Worm (Caenorhabditis elegans) whole organism, L4 larva: ENCODE results near the gene nbet-1.

ENCODE experiments used
- D1046.2 ChIP-seq: fragments of 200-800 bp; sonication (Bioruptor generic); IDR thresholded peaks from 2 replicates; pipeline ENCODE4 v1.3.6; 2022; ENCODE audit warnings: missing genetic modification characterization, missing compliant biosample characterization
- F26F4.8 ChIP-seq: fragments of 200-800 bp; sonication (Bioruptor generic); conservative IDR thresholded peaks from 2 replicates; pipeline ENCODE4 v1.3.6; 2022; ENCODE audit warnings: missing genetic modification characterization, missing compliant biosample characterization
- F37D6.2 ChIP-seq: sonication (generic microtip); optimal IDR thresholded peaks from 2 replicates; lab custom pipeline; 2016; ENCODE audit warnings: mild to moderate bottlenecking, missing genetic modification characterization, missing compliant biosample characterization
- F44E2.7 ChIP-seq: fragments of 200-800 bp; sonication (Bioruptor generic); IDR thresholded peaks from 2 replicates; pipeline ENCODE4 v2.1.2; 2022; ENCODE audit warnings: missing genetic modification characterization, missing compliant biosample characterization
- R02D3.7 ChIP-seq: fragments of 150-350 bp; sonication (generic microtip); optimal IDR thresholded peaks from 3 replicates; lab custom pipeline; 2014; ENCODE audit warnings: missing biosample characterization, missing genetic modification characterization
- T26A8.4 ChIP-seq: fragments of 200-800 bp; sonication (Bioruptor generic); IDR thresholded peaks from 2 replicates; pipeline ENCODE4 v1.3.6; 2022; ENCODE audit warnings: missing genetic modification characterization, missing compliant biosample characterization
- Y105C5A.15 ChIP-seq: fragments of 200-800 bp; sonication (Bioruptor generic); IDR thresholded peaks from 2 replicates; pipeline ENCODE4 v1.3.6; 2022; ENCODE audit warnings: missing genetic modification characterization, missing compliant biosample characterization
- Y75B8A.6 ChIP-seq: fragments of 200-800 bp; sonication (Bioruptor generic); IDR thresholded peaks from 2 replicates; pipeline ENCODE4 v1.3.6; 2022; ENCODE audit warnings: missing genetic modification reagents, missing genetic modification characterization, missing compliant biosample characterization
- ZK546.5 ChIP-seq, 2 experiments: sonication (generic microtip); optimal IDR thresholded peaks; 2 replicates each; lab custom pipeline; 2017; ENCODE audit warnings: missing biosample characterization in 2 of 2, missing genetic modification characterization in 2 of 2
- ama-1 ChIP-seq: fragments of 150-350 bp; optimal IDR thresholded peaks from 2 replicates; lab custom pipeline; 2014; ENCODE audit warnings: inconsistent platforms, mixed read lengths
- attf-4 ChIP-seq: sonication (generic microtip); optimal IDR thresholded peaks from 3 replicates; lab custom pipeline; 2017; ENCODE audit warnings: missing biosample characterization, missing genetic modification characterization
- ceh-20 ChIP-seq: fragments of 200-800 bp; sonication (Bioruptor generic); IDR thresholded peaks from 2 replicates; pipeline ENCODE4 v1.3.6; 2022; ENCODE audit warnings: missing genetic modification reagents, missing genetic modification characterization, missing compliant biosample characterization
- ceh-28 ChIP-seq: fragments of 150-350 bp; optimal IDR thresholded peaks from 2 replicates; lab custom pipeline; 2014; ENCODE audit warnings: missing biosample characterization, missing genetic modification reagents, missing genetic modification characterization
- ceh-62 ChIP-seq: sonication (generic microtip); optimal IDR thresholded peaks from 2 replicates; lab custom pipeline; 2017; ENCODE audit warnings: missing biosample characterization, missing genetic modification characterization
- ceh-82 ChIP-seq: sonication (generic microtip); optimal IDR thresholded peaks from 2 replicates; lab custom pipeline; 2017; ENCODE audit warnings: missing biosample characterization, missing genetic modification characterization
- cey-2 ChIP-seq: sonication (generic microtip); optimal IDR thresholded peaks from 3 replicates; lab custom pipeline; 2017; ENCODE audit warnings: missing genetic modification characterization, mild to moderate bottlenecking, missing compliant biosample characterization, antibody characterized with exemption, borderline replicate concordance; ENCODE audit not compliant: insufficient read depth
- ctbp-1 ChIP-seq: fragments of 200-800 bp; sonication (Bioruptor generic); IDR thresholded peaks from 2 replicates; pipeline ENCODE4 v1.3.6; 2022; ENCODE audit warnings: missing genetic modification reagents, missing genetic modification characterization, missing compliant biosample characterization
- daf-16 ChIP-seq, 3 experiments: sonication (generic microtip); optimal IDR thresholded peaks; 2 replicates each; lab custom pipeline; 2016 to 2017; ENCODE audit warnings: missing genetic modification characterization in 3 of 3, missing genetic modification reagents in 3 of 3, mild to moderate bottlenecking in 2 of 3, missing compliant biosample characterization in 2 of 3, missing biosample characterization in 1 of 3, moderate library complexity in 1 of 3
- dmd-6 ChIP-seq: fragments of 200-800 bp; sonication (Bioruptor generic); IDR thresholded peaks from 2 replicates; pipeline ENCODE4 v1.3.6; 2022; ENCODE audit warnings: missing genetic modification reagents, missing genetic modification characterization, missing compliant biosample characterization
- duxl-1 ChIP-seq: sonication (generic microtip); optimal IDR thresholded peaks from 2 replicates; lab custom pipeline; 2016; ENCODE audit warnings: mild to moderate bottlenecking, missing genetic modification characterization, moderate library complexity, missing compliant biosample characterization; ENCODE audit not compliant: poor library complexity
- dve-1 ChIP-seq: sonication (generic microtip); optimal IDR thresholded peaks from 2 replicates; lab custom pipeline; 2017; ENCODE audit warnings: antibody characterized with exemption, mild to moderate bottlenecking, missing genetic modification characterization, missing compliant biosample characterization; ENCODE audit not compliant: insufficient read depth
- fkh-10 ChIP-seq: fragments of 150-350 bp; optimal IDR thresholded peaks from 2 replicates; lab custom pipeline; 2014; ENCODE audit warnings: missing biosample characterization, missing genetic modification reagents, missing genetic modification characterization
- fos-1 ChIP-seq: fragments of 150-350 bp; optimal IDR thresholded peaks from 2 replicates; lab custom pipeline; 2014; ENCODE audit warnings: missing biosample characterization, missing genetic modification characterization
- hif-1 ChIP-seq, 2 experiments: sonication (generic microtip); optimal IDR thresholded peaks; 2 replicates each; lab custom pipeline; 2016 to 2017; ENCODE audit warnings: missing compliant biosample characterization in 2 of 2, missing genetic modification characterization in 2 of 2, missing genetic modification reagents in 2 of 2, missing genotype in 2 of 2, mild to moderate bottlenecking in 1 of 2
- hmg-1.1 ChIP-seq: fragments of 200-800 bp; sonication (Bioruptor generic); IDR thresholded peaks from 2 replicates; pipeline ENCODE4 v1.3.6; 2022; ENCODE audit warnings: missing genetic modification reagents, missing genetic modification characterization, missing compliant biosample characterization
- jun-1 ChIP-seq: fragments of 150-350 bp; optimal IDR thresholded peaks from 2 replicates; lab custom pipeline; 2014; ENCODE audit warnings: missing biosample characterization, missing genetic modification reagents, missing genetic modification characterization
- lin-29 ChIP-seq: fragments of 200-800 bp; sonication (Bioruptor generic); IDR thresholded peaks from 2 replicates; pipeline ENCODE4 v1.3.6; 2022; ENCODE audit warnings: missing genetic modification reagents, missing genetic modification characterization, missing compliant biosample characterization
- lir-3 ChIP-seq: sonication (generic microtip); optimal IDR thresholded peaks from 2 replicates; lab custom pipeline; 2016; ENCODE audit warnings: mild to moderate bottlenecking, missing genetic modification characterization, missing compliant biosample characterization
- lsy-2 ChIP-seq, 2 experiments: fragments of 150-350 bp in 1 of 2; sonication (generic microtip) in 1 of 2; optimal IDR thresholded peaks; 2 replicates each; lab custom pipeline; 2014 to 2017; ENCODE audit warnings: missing biosample characterization in 2 of 2, missing genetic modification characterization in 2 of 2
- madf-5 ChIP-seq, 2 experiments: fragments of 200-800 bp; sonication (Bioruptor generic); IDR thresholded peaks; 2 replicates each; pipeline ENCODE4 v1.3.6; 2022; ENCODE audit warnings: missing compliant biosample characterization in 2 of 2, missing genetic modification characterization in 2 of 2
- madf-9 ChIP-seq: fragments of 200-800 bp; sonication (Bioruptor generic); conservative IDR thresholded peaks from 2 replicates; pipeline ENCODE4 v1.3.6; 2022; ENCODE audit warnings: missing genetic modification reagents, missing genetic modification characterization, missing compliant biosample characterization
- mep-1 ChIP-seq: fragments of 150-350 bp; sonication (generic microtip); optimal IDR thresholded peaks from 3 replicates; lab custom pipeline; 2014; ENCODE audit warnings: missing biosample characterization, missing genetic modification characterization
- mxl-2 ChIP-seq: fragments of 200-800 bp; sonication (Bioruptor generic); conservative IDR thresholded peaks from 2 replicates; pipeline ENCODE4 v1.3.6; 2022; ENCODE audit warnings: missing genetic modification reagents, missing genetic modification characterization, missing compliant biosample characterization
- nhr-111 ChIP-seq: fragments of 200-800 bp; sonication (Bioruptor generic); optimal IDR thresholded peaks from 2 replicates; lab custom pipeline; 2018; ENCODE audit warnings: mild to moderate bottlenecking, missing genetic modification characterization, missing compliant biosample characterization
- nhr-237 ChIP-seq: sonication (generic microtip); optimal IDR thresholded peaks from 2 replicates; lab custom pipeline; 2017; ENCODE audit warnings: missing biosample characterization, missing genetic modification characterization
- nhr-25 ChIP-seq: sonication (generic microtip); optimal IDR thresholded peaks from 2 replicates; lab custom pipeline; 2017; ENCODE audit warnings: missing genetic modification characterization, mild to moderate bottlenecking, missing compliant biosample characterization, antibody characterized with exemption, moderate library complexity, borderline replicate concordance; ENCODE audit not compliant: insufficient read depth
- nhr-28 ChIP-seq: fragments of 150-350 bp; optimal IDR thresholded peaks from 2 replicates; lab custom pipeline; 2014; ENCODE audit warnings: missing biosample characterization, missing genetic modification characterization
- nhr-42 ChIP-seq: fragments of 200-800 bp; sonication (Bioruptor generic); IDR thresholded peaks from 2 replicates; pipeline ENCODE4 v1.3.6; 2022; ENCODE audit warnings: missing genetic modification characterization, missing compliant biosample characterization
- pha-4 ChIP-seq, 2 experiments: fragments of 150-350 bp in 1 of 2; fragments of 200-800 bp in 1 of 2; sonication (Bioruptor generic) in 1 of 2; IDR thresholded peaks in 1 of 2; optimal IDR thresholded peaks in 1 of 2; 2 replicates each; pipeline versions ENCODE4 v1.3.6 to Lab custom; 2014 to 2022; ENCODE audit warnings: missing genetic modification characterization in 2 of 2, missing genetic modification reagents in 2 of 2, missing biosample characterization in 1 of 2, missing compliant biosample characterization in 1 of 2
- skn-1 ChIP-seq: fragments of 150-350 bp; optimal IDR thresholded peaks from 2 replicates; lab custom pipeline; 2014; ENCODE audit warnings: missing biosample characterization, missing genetic modification characterization
- snpc-1.2 ChIP-seq: fragments of 200-800 bp; sonication (Bioruptor generic); IDR thresholded peaks from 2 replicates; pipeline ENCODE4 v1.3.6; 2022; ENCODE audit warnings: missing genetic modification reagents, missing genetic modification characterization, missing compliant biosample characterization
- tra-1 ChIP-seq: fragments of 200-800 bp; sonication (Bioruptor generic); IDR thresholded peaks from 2 replicates; pipeline ENCODE4 v1.3.6; 2022; ENCODE audit warnings: missing genetic modification reagents, missing genetic modification characterization, missing compliant biosample characterization
- unc-130 ChIP-seq: sonication (generic microtip); optimal IDR thresholded peaks from 2 replicates; lab custom pipeline; 2016; ENCODE audit warnings: missing genetic modification reagents, missing genetic modification characterization, missing compliant biosample characterization
- unc-39 ChIP-seq: sonication (generic microtip); optimal IDR thresholded peaks from 2 replicates; lab custom pipeline; 2017; ENCODE audit warnings: missing biosample characterization, missing genetic modification characterization
- vab-7 ChIP-seq: fragments of 200-800 bp; sonication (Bioruptor generic); IDR thresholded peaks from 2 replicates; pipeline ENCODE4 v1.3.6; 2022; ENCODE audit warnings: missing genetic modification reagents, missing genetic modification characterization, missing compliant biosample characterization
- zfp-2 ChIP-seq: sonication (generic microtip); optimal IDR thresholded peaks from 2 replicates; lab custom pipeline; 2016; ENCODE audit warnings: mild to moderate bottlenecking, missing genetic modification characterization, missing compliant biosample characterization
- zfp-3 ChIP-seq: fragments of 200-800 bp; sonication (Bioruptor generic); conservative IDR thresholded peaks from 2 replicates; pipeline ENCODE4 v1.3.6; 2022; ENCODE audit warnings: missing genetic modification reagents, missing genetic modification characterization, missing compliant biosample characterization
- zip-2 ChIP-seq: fragments of 150-350 bp; optimal IDR thresholded peaks from 2 replicates; lab custom pipeline; 2014; ENCODE audit warnings: missing biosample characterization, missing genetic modification characterization

Gene nbet-1

ce11 chrIV:5215092-5215491 lies 5.8 kb downstream of the nbet-1 start, which contains the start of gene Y59E9AL.4:
Gene Y59E9AL.4 (minus strand): TSS chrIV:5215192.
- TF ChIP-seq T26A8.4 (GFP tag; lab: Robert Waterston, UW) = no peak
- TF ChIP-seq fos-1 (tag; lab: Kevin White, UChicago) = no peak
- TF ChIP-seq unc-39 (tag; lab: Kevin White, UChicago) = no peak
- TF ChIP-seq F44E2.7 (GFP tag; lab: Robert Waterston, UW) = no peak
- no peak for TF ChIP-seq attf-4 (tag; lab: Kevin White, UChicago)
- TF ChIP-seq ama-1 (lab: Kevin White, UChicago) = no peak
- TF ChIP-seq lsy-2 (tag; optimal IDR thresholded peaks at IDR 0.05; lab: Kevin White, UChicago) = no peak
- TF ChIP-seq zip-2 (tag; lab: Kevin White, UChicago) = no peak
- no peak for TF ChIP-seq zfp-3
- TF ChIP-seq nhr-42 (GFP tag; lab: Robert Waterston, UW) = no peak
- no peak for TF ChIP-seq hif-1 (tag; optimal IDR thresholded peaks at IDR 0.05; lab: Kevin White, UChicago)
- TF ChIP-seq tra-1 = no peak
- TF ChIP-seq nhr-111 (GFP tag; lab: Kevin White, UChicago) = no peak
- TF ChIP-seq ctbp-1 (GFP tag; lab: Robert Waterston, UW) = no peak
- no peak for TF ChIP-seq Y75B8A.6 (GFP tag; lab: Robert Waterston, UW)
- TF ChIP-seq D1046.2 (GFP tag; lab: Robert Waterston, UW) = no peak
- no peak for TF ChIP-seq madf-9 (GFP tag; lab: Robert Waterston, UW)

- TF ChIP-seq vab-7 (GFP tag; lab: Robert Waterston, UW) (no peak), lir-3 (tag; lab: Kevin White, UChicago) (no peak), nhr-25 (tag; lab: Kevin White, UChicago) (peak; percentile 49), Y105C5A.15 (GFP tag; lab: Robert Waterston, UW) (no peak), ceh-62 (tag; lab: Kevin White, UChicago) (no peak), nhr-42 (GFP tag; lab: Robert Waterston, UW) (no peak), fkh-10 (GFP tag; lab: Kevin White, UChicago) (no peak), unc-130 (GFP tag; lab: Kevin White, UChicago) (no peak), jun-1 (tag; lab: Kevin White, UChicago) (no peak), R02D3.7 (no peak), mxl-2 (GFP tag; lab: Robert Waterston, UW) (no peak), nhr-237 (no peak), T26A8.4 (GFP tag; lab: Robert Waterston, UW) (no peak), skn-1 (tag; lab: Kevin White, UChicago) (no peak), F44E2.7 (GFP tag; lab: Robert Waterston, UW) (no peak), ceh-82 (no peak), F37D6.2 (tag; lab: Kevin White, UChicago) (no peak), nhr-28 (tag; lab: Kevin White, UChicago) (peak; percentile 48), F26F4.8 (GFP tag; lab: Robert Waterston, UW) (no peak), madf-5 (GFP tag; IDR thresholded peaks at IDR 0.05; lab: Robert Waterston, UW) (no peak), ceh-28 (no peak), mep-1 (tag; lab: Kevin White, UChicago) (no peak), hmg-1.1 (no peak), dmd-6 (GFP tag; lab: Robert Waterston, UW) (no peak), zip-2 (tag; lab: Kevin White, UChicago) (no peak), ceh-20 (GFP tag; lab: Robert Waterston, UW) (no peak), ama-1 (lab: Kevin White, UChicago) (no peak), pha-4 (GFP tag; IDR thresholded peaks at IDR 0.05; lab: Robert Waterston, UW) (no peak), pha-4 (tag; optimal IDR thresholded peaks at IDR 0.05; lab: Kevin White, UChicago) (no peak), daf-16 (GFP tag; optimal IDR thresholded peaks at IDR 0.05; lab: Kevin White, UChicago) (no peak), daf-16 (tag; optimal IDR thresholded peaks at IDR 0.05; lab: Kevin White, UChicago) (no peak), cey-2 (tag; lab: Kevin White, UChicago) (peak; percentile 49), duxl-1 (tag; lab: Kevin White, UChicago) (no peak), lin-29 (GFP tag; lab: Robert Waterston, UW) (no peak), zfp-2 (no peak), ZK546.5 (tag; optimal IDR thresholded peaks at IDR 0.05; lab: Kevin White, UChicago) (no peak), snpc-1.2 (GFP tag; lab: Robert Waterston, UW) (no peak), dve-1 (tag; lab: Kevin White, UChicago) (peak; percentile 7)
These were observed 7.0 kb downstream of the nbet-1 start for ce11 chrIV:5216349-5216748.
